Fruit fly (Drosophila melanogaster): Measurements from ENCODE around the gene AcCoAS.

DNA sequence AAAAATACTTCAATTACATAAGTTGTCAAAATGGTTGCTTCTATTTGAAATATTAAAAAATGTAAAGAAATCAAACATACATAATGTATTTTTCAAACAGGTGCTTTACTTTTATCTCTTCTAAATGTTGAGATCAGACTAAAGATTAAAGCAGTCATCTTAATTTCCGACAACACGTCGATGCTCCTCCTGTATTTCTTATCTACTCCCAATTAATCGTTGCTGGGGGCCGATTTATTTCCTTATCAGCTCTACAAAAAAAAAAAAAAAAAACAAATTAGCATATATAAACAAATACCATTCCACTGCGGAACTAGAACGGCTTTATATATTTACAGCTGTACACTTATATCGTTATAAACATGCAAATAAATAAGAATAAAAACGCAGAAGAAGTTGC lies 1.7 kb upstream of the AcCoAS start:
- TF ChIP-seq OdsH (GFP tag; optimal IDR thresholded peaks at IDR 0.05) (no peak), spab (GFP tag; optimal IDR thresholded peaks at IDR 0.05) (no peak), Lpt (GFP tag; optimal IDR thresholded peaks at IDR 0.05) (no peak)

Data from whole organism, prepupa.